Fruit fly (Drosophila melanogaster) S2 (cell line): Measurements from ENCODE around the gene Pkg21D.

Experiments
- CG8478 ChIP-seq: fragments of >200 bp; optimal IDR thresholded peaks from 2 replicates; lab custom pipeline; 2018
- CTCF ChIP-seq, 2 experiments: fragments of >200 bp; optimal IDR thresholded peaks; 2 replicates each; lab custom pipeline; 2018

dm6 chr2L:773247-773646 is 17.4 kb downstream of the Pkg21D start, which contains the start of gene CG12506:
- TF ChIP-seq CTCF (optimal IDR thresholded peaks at IDR 0.05; lab: Kevin White, UChicago), result no peak
- no peak for TF ChIP-seq CG8478 (lab: Kevin White, UChicago)
